Worm (Caenorhabditis elegans) whole organism, dauer: ENCODE results near the gene str-155.

Experiments
- unc-62 ChIP-seq: sonication (generic microtip); optimal IDR thresholded peaks from 2 replicates; lab custom pipeline; 2017; ENCODE audit warnings: missing biosample characterization, missing genetic modification reagents, missing genetic modification characterization

Gene str-155

DNA sequence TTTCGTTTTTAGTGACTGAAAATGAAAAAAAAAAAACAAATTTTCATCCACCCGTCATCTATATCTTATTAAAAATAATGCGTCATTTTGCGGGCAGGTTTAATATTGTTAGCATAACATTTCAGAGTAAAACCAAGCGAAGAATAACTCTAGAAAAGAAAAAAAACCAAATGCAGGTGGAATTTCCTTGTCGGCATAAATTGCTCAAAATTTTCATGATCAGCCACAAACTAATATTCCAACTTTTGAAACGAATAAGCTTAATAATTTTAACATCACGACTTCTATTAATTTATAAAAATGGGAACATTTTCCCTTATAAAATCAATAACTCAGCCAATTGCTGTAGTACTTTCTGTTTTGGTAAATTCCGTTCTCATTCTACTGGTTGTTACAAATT is at the start of gene str-155:
TSS of gene str-155 (plus strand) at position 301 of the 400 bp plus-strand sequence.
- TF ChIP-seq unc-62 (GFP tag; lab: Kevin White, UChicago): no peak

ce11 chrIV:4866599-4866998 is 49.2 kb upstream of the str-155 start:
- TF ChIP-seq unc-62 (GFP tag; lab: Kevin White, UChicago): no peak

ce11 chrIV:4867610-4868009 is 48.2 kb upstream of the str-155 start, which contains the start of gene str-172:
Gene str-172 (minus strand): TSS chrIV:4867710.
- no peak for TF ChIP-seq unc-62 (GFP tag; lab: Kevin White, UChicago)

DNA sequence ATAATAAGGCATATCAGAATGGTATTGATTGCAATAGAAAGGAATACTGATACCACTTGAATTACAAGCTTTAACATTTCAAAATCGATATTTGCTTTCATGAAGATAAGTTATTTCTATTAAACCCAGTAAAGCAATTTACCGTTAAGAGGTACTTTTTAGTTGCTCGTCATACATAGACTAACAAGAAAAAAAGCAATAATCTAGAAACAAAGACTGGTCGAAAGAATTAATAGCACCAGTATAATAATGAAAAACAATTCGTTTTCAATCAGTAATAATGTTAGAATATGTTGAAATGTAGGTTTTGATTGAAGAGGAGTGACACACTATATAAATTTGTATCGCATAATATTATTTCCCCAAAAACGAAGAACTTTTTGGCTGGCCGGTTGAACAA is 45.2 kb upstream of the str-155 start, which contains the start of gene str-175:
TSS of gene str-175 (minus strand) at position 101 of the 400 bp plus-strand sequence.
- TF ChIP-seq unc-62 (GFP tag; lab: Kevin White, UChicago): no peak

DNA sequence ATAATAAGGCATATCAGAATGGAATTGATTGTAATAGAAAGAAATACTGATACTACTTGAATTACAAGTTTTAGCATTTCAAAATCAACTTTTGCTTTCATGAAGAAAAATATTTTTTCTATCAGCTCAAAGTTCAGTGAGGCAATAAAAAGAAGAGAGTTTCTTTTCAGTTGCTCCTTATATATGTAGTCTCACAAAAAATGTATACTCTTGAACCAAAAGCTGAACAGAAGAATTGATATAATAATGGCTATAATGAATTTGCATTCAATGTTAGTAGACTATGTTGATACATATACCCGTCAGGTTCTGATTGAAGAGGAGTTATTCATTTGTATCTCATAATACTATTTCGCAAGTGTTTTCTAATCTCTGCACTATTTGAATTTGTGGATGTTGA is 41.2 kb upstream of the str-155 start, which contains the start of gene str-174:
TSS of gene str-174 (minus strand) at position 101 of the 400 bp plus-strand sequence.
- no peak for TF ChIP-seq unc-62 (GFP tag; lab: Kevin White, UChicago)

- TF ChIP-seq unc-62 (GFP tag; lab: Kevin White, UChicago): no peak
Measured at ce11 chrIV:4877102-4877501, 38.7 kb upstream of the str-155 start, which contains the start of gene str-170. Gene str-170 (plus strand): TSS chrIV:4877402.

DNA sequence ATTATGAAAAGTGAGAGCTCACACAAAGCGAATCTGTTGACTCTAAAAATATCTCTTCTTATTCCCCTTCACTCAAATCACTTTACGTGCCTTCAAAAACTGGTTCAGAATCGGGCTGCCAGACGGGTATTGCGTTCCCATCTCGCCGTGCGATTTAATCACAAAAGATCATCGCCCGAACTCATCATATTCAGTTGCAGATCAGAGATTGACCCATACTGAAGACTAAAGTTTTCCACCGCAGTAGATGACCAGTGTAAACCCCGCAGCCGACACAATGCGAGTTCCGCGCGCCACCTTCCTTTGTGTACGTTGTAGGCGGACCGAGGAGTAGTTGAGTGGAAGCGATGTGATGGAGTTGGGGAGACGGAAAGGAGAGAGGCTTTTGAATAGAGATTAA is 35.2 kb upstream of the str-155 start:
- no peak for TF ChIP-seq unc-62 (GFP tag; lab: Kevin White, UChicago)

ce11 chrIV:4883984-4884383 is 31.8 kb upstream of the str-155 start, which contains the start of gene str-166:
Gene str-166 (plus strand): TSS chrIV:4884284.
- TF ChIP-seq unc-62 (GFP tag; lab: Kevin White, UChicago): no peak

DNA sequence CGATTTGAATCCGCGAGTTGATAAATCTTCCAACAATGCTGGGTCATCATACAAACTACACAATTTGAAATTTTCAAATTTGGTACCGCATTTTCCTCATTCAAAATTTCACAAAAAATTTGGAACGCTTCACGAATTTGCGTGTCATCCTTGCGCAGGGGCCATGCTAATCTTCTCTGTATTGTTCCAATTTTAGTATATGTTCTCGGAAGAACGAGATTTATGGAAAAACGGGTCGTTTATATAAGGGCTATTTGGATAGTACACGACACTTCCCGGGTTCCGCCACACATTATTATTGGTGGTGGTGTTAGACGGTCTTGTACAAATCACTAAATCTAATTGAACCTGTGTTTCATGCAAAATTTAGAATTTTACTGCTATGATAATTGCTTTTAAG is 30.4 kb upstream of the str-155 start:
- TF ChIP-seq unc-62 (GFP tag; lab: Kevin White, UChicago): no peak

- no peak for TF ChIP-seq unc-62 (GFP tag; lab: Kevin White, UChicago)
Measured at ce11 chrIV:4887258-4887657, 28.5 kb upstream of the str-155 start, which contains the start of gene T08B6.1. Gene T08B6.1 (minus strand): TSS chrIV:4887358.

DNA sequence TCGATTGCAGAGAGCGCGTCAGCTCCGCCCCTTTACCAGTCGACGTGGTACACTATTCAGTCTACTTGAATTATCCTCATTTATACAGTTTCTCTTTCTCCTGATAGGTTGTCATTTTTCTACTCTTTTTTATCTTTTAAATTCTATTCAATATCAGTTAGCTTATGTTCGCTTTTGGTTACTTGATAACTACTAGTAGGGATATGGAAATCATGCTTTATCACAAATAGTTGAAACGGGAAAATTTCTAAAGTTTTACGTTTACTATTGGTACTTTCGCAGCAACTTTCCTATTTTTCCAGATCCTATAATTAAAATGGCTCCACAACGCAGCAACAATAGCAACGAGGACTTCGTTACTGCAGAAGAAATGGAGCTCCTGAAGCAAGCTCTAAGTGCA is 26.2 kb upstream of the str-155 start, which contains the start of gene sgnh-1:
TSS of gene sgnh-1 (plus strand) at position 301 of the 400 bp plus-strand sequence.
- TF ChIP-seq unc-62 (GFP tag; lab: Kevin White, UChicago): no peak

DNA sequence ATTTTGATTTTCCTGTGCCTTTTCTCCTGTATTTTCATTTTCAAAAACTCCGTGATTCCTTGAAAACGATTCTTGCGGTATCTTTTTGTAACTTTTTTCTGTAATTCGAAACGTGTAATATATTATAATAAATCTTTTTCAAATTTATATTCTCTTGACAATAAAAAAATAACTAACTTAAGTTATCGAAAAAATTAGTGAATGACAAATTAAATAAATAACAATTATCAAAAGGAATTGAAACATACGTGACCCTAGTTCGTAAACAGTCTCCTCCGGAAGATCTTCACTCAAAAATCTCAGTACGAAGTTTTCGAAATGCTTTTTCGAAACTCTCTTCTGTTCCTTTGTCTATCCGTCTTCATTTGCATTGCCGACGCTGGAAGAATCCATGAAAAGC is 25.2 kb upstream of the str-155 start, which contains the start of gene T08B6.9:
TSS of gene T08B6.9 (plus strand) at position 301 of the 400 bp plus-strand sequence.
- no peak for TF ChIP-seq unc-62 (GFP tag; lab: Kevin White, UChicago)

DNA sequence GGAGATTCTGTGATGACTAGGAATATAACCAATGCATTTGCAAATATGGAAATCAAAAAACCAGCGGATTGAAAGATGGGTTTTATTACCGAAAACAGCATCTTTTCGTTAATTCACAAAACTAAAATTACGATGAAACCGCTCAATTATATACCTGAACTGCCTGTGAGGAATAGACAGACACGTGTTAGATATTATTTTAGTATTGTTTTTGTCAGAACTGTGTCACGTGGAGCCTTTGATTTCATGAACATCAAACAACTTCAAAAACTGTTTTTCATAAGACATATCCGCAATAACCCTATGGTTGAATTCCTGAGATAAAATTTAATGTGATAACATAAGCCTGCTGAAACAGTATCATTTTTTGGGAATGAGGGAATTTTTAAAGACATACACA is 11.8 kb upstream of the str-155 start, which contains the start of gene str-161:
TSS of gene str-161 (minus strand) at position 101 of the 400 bp plus-strand sequence.
- TF ChIP-seq unc-62 (GFP tag; lab: Kevin White, UChicago): no peak

- no peak for TF ChIP-seq unc-62 (GFP tag; lab: Kevin White, UChicago)
Measured at ce11 chrIV:4905645-4906135, 10.1 kb upstream of the str-155 start, which contains the start of gene T08B6.4. Gene T08B6.4 (plus strand): TSS chrIV:4905695.

- no peak for TF ChIP-seq unc-62 (GFP tag; lab: Kevin White, UChicago)
Measured at ce11 chrIV:4909039-4909438, 6.8 kb upstream of the str-155 start, which contains the start of gene str-159. Gene str-159 (plus strand): TSS chrIV:4909339.

- no peak for TF ChIP-seq unc-62 (GFP tag; lab: Kevin White, UChicago)
Measured at ce11 chrIV:4913090-4913489, 2.7 kb upstream of the str-155 start, which contains the start of gene str-156. Gene str-156 (plus strand): TSS chrIV:4913390.

- no peak for TF ChIP-seq unc-62 (GFP tag; lab: Kevin White, UChicago)
Measured at ce11 chrIV:4917774-4918173, 2.0 kb downstream of the str-155 start, which contains the start of gene str-158. Gene str-158 (plus strand): TSS chrIV:4918074.
